Worm (Caenorhabditis elegans) whole organism, L4 larva: ENCODE measurements around the gene hrg-3.

Experiments
- ceh-20 ChIP-seq: fragments of 200-800 bp; sonication (Bioruptor generic); IDR thresholded peaks from 2 replicates; pipeline ENCODE4 v1.3.6; 2022; ENCODE audit warnings: missing genetic modification reagents, missing genetic modification characterization, missing compliant biosample characterization
- mep-1 ChIP-seq: fragments of 150-350 bp; sonication (generic microtip); optimal IDR thresholded peaks from 3 replicates; lab custom pipeline; 2014; ENCODE audit warnings: missing biosample characterization, missing genetic modification characterization
- unc-130 ChIP-seq: sonication (generic microtip); optimal IDR thresholded peaks from 2 replicates; lab custom pipeline; 2016; ENCODE audit warnings: missing genetic modification reagents, missing genetic modification characterization, missing compliant biosample characterization
- unc-62 ChIP-seq, 3 experiments: fragments of 150-350 bp in 1 of 3; sonication (generic microtip); optimal IDR thresholded peaks in 2 of 3; peaks in 1 of 3; 1 replicate in 1 of 3; 2 replicates in 2 of 3; lab custom pipeline; 2014 to 2017; ENCODE audit warnings: missing biosample characterization in 3 of 3, missing genetic modification characterization in 3 of 3, missing genetic modification reagents in 3 of 3, missing genotype in 1 of 3

DNA sequence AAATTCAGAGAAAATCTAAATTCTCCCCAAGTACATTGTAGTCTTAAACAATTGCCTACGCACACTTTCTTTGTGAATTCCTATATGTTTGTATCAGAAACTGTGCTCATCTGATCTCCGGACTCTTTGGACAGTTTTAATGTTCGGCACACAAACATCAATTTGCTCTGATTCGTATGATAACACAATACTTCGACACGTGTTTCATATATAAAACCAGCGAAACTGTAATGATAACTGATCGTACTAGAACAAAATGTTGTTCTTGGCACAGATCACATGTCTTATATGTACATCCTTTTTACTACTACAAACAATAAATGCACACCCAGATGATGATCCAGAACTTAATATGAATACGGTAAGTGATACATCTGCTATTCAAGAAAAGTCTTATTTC is 35.1 kb downstream of the hrg-3 start, which contains the start of gene lipl-2:
- TF ChIP-seq unc-130 (no peak), mep-1 (tag; lab: Kevin White, UChicago) (no peak), unc-62 (GFP tag; optimal IDR thresholded peaks at IDR 0.05 in 1 of 2; lab: Kevin White, UChicago) (peak in 1 of 2 experiments; percentile 26), unc-62 (tag; optimal IDR thresholded peaks at IDR 0.05; lab: Kevin White, UChicago) (no peak), ceh-20 (no peak)
